Worm (Caenorhabditis elegans) whole organism, midembryonic: Measurements from ENCODE around the gene ghi-1.

ENCODE experiments used
- T22C8.4 ChIP-seq: fragments of 200-800 bp; sonication (Bioruptor generic); IDR thresholded peaks from 2 replicates; pipeline ENCODE4 v1.3.6; 2022; ENCODE audit warnings: missing genetic modification characterization, missing compliant biosample characterization
- flt-1 ChIP-seq: fragments of 200-800 bp; sonication (Bioruptor generic); IDR thresholded peaks from 2 replicates; pipeline ENCODE4 v1.3.6; 2022; ENCODE audit warnings: missing genetic modification characterization, missing compliant biosample characterization
- klf-2 ChIP-seq: fragments of 200-800 bp; sonication (Bioruptor generic); conservative IDR thresholded peaks from 2 replicates; pipeline ENCODE4 v1.3.6; 2022; ENCODE audit warnings: missing genetic modification reagents, missing genetic modification characterization, missing compliant biosample characterization
- ref-1 ChIP-seq: fragments of 200-800 bp; sonication (Bioruptor generic); conservative IDR thresholded peaks from 2 replicates; pipeline ENCODE4 v1.3.6; 2022; ENCODE audit warnings: missing genetic modification reagents, missing genetic modification characterization, missing compliant biosample characterization
- tab-1 ChIP-seq: fragments of 200-800 bp; sonication (Bioruptor generic); IDR thresholded peaks from 2 replicates; pipeline ENCODE4 v1.3.6; 2022; ENCODE audit warnings: missing genetic modification characterization, missing compliant biosample characterization
- ztf-23 ChIP-seq: fragments of 200-800 bp; sonication (Bioruptor generic); IDR thresholded peaks from 2 replicates; pipeline ENCODE4 v1.3.6; 2022; ENCODE audit warnings: missing genetic modification reagents, missing genetic modification characterization, missing compliant biosample characterization

ce11 chrII:11602387-11602960 is 44.1 kb upstream of the ghi-1 start:
- TF ChIP-seq tab-1 (GFP tag; lab: Robert Waterston, UW) (no peak), ref-1 (GFP tag; lab: Robert Waterston, UW) (no peak), flt-1 (GFP tag; lab: Robert Waterston, UW) (no peak), T22C8.4 (GFP tag; lab: Robert Waterston, UW) (no peak), ztf-23 (GFP tag; lab: Robert Waterston, UW) (no peak), klf-2 (GFP tag; lab: Robert Waterston, UW) (no peak)
